Worm (Caenorhabditis elegans): ENCODE measurements around the gene swan-1.

- TF ChIP-seq mdl-1 (tag; optimal IDR thresholded peaks at IDR 0.05) (no peak), snpc-4 (tag; optimal IDR thresholded peaks at IDR 0.05) (no peak), nhr-77 (tag; optimal IDR thresholded peaks at IDR 0.05) (no peak), unc-62 (GFP tag; optimal IDR thresholded peaks at IDR 0.05) (no peak), nhr-25 (tag; optimal IDR thresholded peaks at IDR 0.05) (no peak), mbf-1 (tag; optimal IDR thresholded peaks at IDR 0.05) (no peak), unc-55 (GFP tag; optimal IDR thresholded peaks at IDR 0.05) (no peak), alr-1 (tag; optimal IDR thresholded peaks at IDR 0.05) (no peak), unc-39 (tag; optimal IDR thresholded peaks at IDR 0.05) (no peak), zag-1 (tag; optimal IDR thresholded peaks at IDR 0.05) (no peak), blmp-1 (tag; optimal IDR thresholded peaks at IDR 0.05; ENCODE audit: insufficient read depth) (no peak)
These were observed 20.9 kb upstream of the swan-1 start, which contains the start of gene nrf-5 for ce11 chrV:13827920-13828319.
